Fruit fly (Drosophila melanogaster) whole organism, embryonic: ENCODE results near the gene CG7432.

ENCODE experiments used
- BEAF-32 ChIP-seq: fragments of 200-800 bp; sonication (Bioruptor generic); optimal IDR thresholded peaks from 3 replicates; lab custom pipeline; 2017; ENCODE audit warnings: missing biosample characterization, missing genetic modification characterization, mild to moderate bottlenecking, moderate library complexity, missing genetic modification reagents
- CG10654 ChIP-seq: fragments of 200-800 bp; sonication (Bioruptor generic); optimal IDR thresholded peaks from 2 replicates; lab custom pipeline; 2016; ENCODE audit warnings: missing biosample characterization, missing genetic modification characterization
- CG11093 ChIP-seq: fragments of 200-800 bp; sonication (Bioruptor generic); IDR thresholded peaks from 3 replicates; pipeline ENCODE4 v1.3.6; 2022; ENCODE audit warnings: missing biosample characterization, missing genetic modification characterization
- CG11247 ChIP-seq: fragments of 200-800 bp; sonication (Bioruptor generic); IDR thresholded peaks from 2 replicates; pipeline ENCODE4 v1.3.6; 2022; ENCODE audit warnings: missing biosample characterization, missing genetic modification characterization
- CG12104 ChIP-seq: fragments of 200-800 bp; sonication (Bioruptor generic); optimal IDR thresholded peaks from 3 replicates; lab custom pipeline; 2016; ENCODE audit warnings: missing biosample characterization, missing genetic modification characterization
- CG12391 ChIP-seq: fragments of 200-800 bp; sonication (Bioruptor generic); optimal IDR thresholded peaks from 3 replicates; lab custom pipeline; 2018; ENCODE audit warnings: missing biosample characterization, mild to moderate bottlenecking, missing genetic modification characterization, moderate library complexity
- CG12744 ChIP-seq: fragments of 200-800 bp; sonication (Bioruptor generic); optimal IDR thresholded peaks from 2 replicates; lab custom pipeline; 2016; ENCODE audit warnings: missing biosample characterization, missing genetic modification characterization
- CG13624 ChIP-seq: fragments of 200-800 bp; sonication (Bioruptor generic); optimal IDR thresholded peaks from 2 replicates; lab custom pipeline; 2016; ENCODE audit warnings: missing biosample characterization, missing genetic modification characterization
- CG15696 ChIP-seq: fragments of 200-800 bp; sonication (Bioruptor generic); optimal IDR thresholded peaks from 2 replicates; lab custom pipeline; 2019; ENCODE audit warnings: missing biosample characterization, mild to moderate bottlenecking, missing genetic modification characterization, moderate library complexity
- CG18599 ChIP-seq: fragments of 200-800 bp; sonication (Bioruptor generic); optimal IDR thresholded peaks from 3 replicates; lab custom pipeline; 2017; ENCODE audit warnings: missing biosample characterization, missing genetic modification characterization, mild to moderate bottlenecking, moderate library complexity, missing genetic modification reagents
- CG2116 ChIP-seq: fragments of 200-800 bp; sonication (Bioruptor generic); optimal IDR thresholded peaks from 3 replicates; lab custom pipeline; 2018; ENCODE audit warnings: missing biosample characterization, mild to moderate bottlenecking, missing genetic modification characterization
- CG31224 ChIP-seq: fragments of 200-800 bp; sonication (Bioruptor generic); IDR thresholded peaks from 2 replicates; pipeline ENCODE4 v1.3.6; 2022; ENCODE audit warnings: missing biosample characterization, missing genetic modification characterization
- CG31365 ChIP-seq: fragments of 200-800 bp; sonication (Bioruptor generic); optimal IDR thresholded peaks from 2 replicates; lab custom pipeline; 2018; ENCODE audit warnings: missing biosample characterization, mild to moderate bottlenecking, missing genetic modification characterization
- CG33213 ChIP-seq: fragments of 200-800 bp; sonication (Bioruptor generic); optimal IDR thresholded peaks from 3 replicates; lab custom pipeline; 2016; ENCODE audit warnings: missing biosample characterization, missing genetic modification characterization
- CG3847 ChIP-seq: fragments of 200-800 bp; sonication (Bioruptor generic); IDR thresholded peaks from 2 replicates; pipeline ENCODE4 v1.3.6; 2022; ENCODE audit warnings: missing biosample characterization, missing genetic modification characterization
- CG7839 ChIP-seq: fragments of 200-800 bp; sonication (Bioruptor generic); optimal IDR thresholded peaks from 3 replicates; lab custom pipeline; 2018; ENCODE audit warnings: missing biosample characterization, mild to moderate bottlenecking, missing genetic modification characterization, moderate library complexity
- CG8359 ChIP-seq: fragments of 200-800 bp; sonication (Bioruptor generic); optimal IDR thresholded peaks from 2 replicates; lab custom pipeline; 2017; ENCODE audit warnings: missing biosample characterization, mild to moderate bottlenecking, missing genetic modification characterization, borderline replicate concordance
- CG9437 ChIP-seq: fragments of 200-800 bp; sonication (Bioruptor generic); optimal IDR thresholded peaks from 2 replicates; lab custom pipeline; 2018; ENCODE audit warnings: missing biosample characterization, mild to moderate bottlenecking, missing genetic modification characterization
- CG9727 ChIP-seq: fragments of 200-800 bp; sonication (Bioruptor generic); optimal IDR thresholded peaks from 3 replicates; lab custom pipeline; 2017; ENCODE audit warnings: missing biosample characterization, mild to moderate bottlenecking, missing genetic modification characterization
- Camta ChIP-seq: fragments of 200-800 bp; sonication (Bioruptor generic); optimal IDR thresholded peaks from 2 replicates; lab custom pipeline; 2016; ENCODE audit warnings: missing biosample characterization, missing genetic modification characterization
- Dek ChIP-seq: fragments of 200-800 bp; sonication (Bioruptor generic); optimal IDR thresholded peaks from 3 replicates; lab custom pipeline; 2019; ENCODE audit warnings: missing biosample characterization, mild to moderate bottlenecking, missing genetic modification characterization, moderate library complexity
- Dref ChIP-seq: fragments of 200-800 bp; sonication (Bioruptor generic); IDR thresholded peaks from 2 replicates; pipeline ENCODE4 v1.3.6; 2022; ENCODE audit warnings: missing biosample characterization, missing genetic modification characterization
- E2f2 ChIP-seq: fragments of 200-800 bp; sonication (Bioruptor generic); IDR thresholded peaks from 2 replicates; pipeline ENCODE4 v1.3.6; 2022; ENCODE audit warnings: missing biosample characterization, missing genetic modification characterization
- HmgD ChIP-seq: fragments of 200-800 bp; sonication (Bioruptor generic); optimal IDR thresholded peaks from 3 replicates; lab custom pipeline; 2016; ENCODE audit warnings: missing biosample characterization, missing genetic modification characterization
- Myb ChIP-seq: fragments of 200-800 bp; sonication (Bioruptor generic); optimal IDR thresholded peaks from 2 replicates; lab custom pipeline; 2016; ENCODE audit warnings: missing biosample characterization, missing genetic modification characterization
- NC2β ChIP-seq: fragments of 200-800 bp; sonication (Bioruptor generic); optimal IDR thresholded peaks from 2 replicates; lab custom pipeline; 2016; ENCODE audit warnings: missing biosample characterization, missing genetic modification characterization
- NFAT ChIP-seq: fragments of 200-800 bp; sonication (Bioruptor generic); IDR thresholded peaks from 2 replicates; pipeline ENCODE4 v1.3.6; 2022; ENCODE audit warnings: missing biosample characterization, missing genetic modification characterization
- Rfx ChIP-seq: fragments of 200-800 bp; sonication (Bioruptor generic); IDR thresholded peaks from 2 replicates; pipeline ENCODE4 v1.3.6; 2022; ENCODE audit warnings: missing biosample characterization, missing genetic modification characterization
- ato ChIP-seq: fragments of 200-800 bp; sonication (Bioruptor generic); IDR thresholded peaks from 2 replicates; pipeline ENCODE4 v1.3.6; 2022; ENCODE audit warnings: missing biosample characterization, missing genetic modification characterization; ENCODE audit not compliant: partially characterized antibody
- bab2 ChIP-seq: fragments of 200-800 bp; sonication (Bioruptor generic); optimal IDR thresholded peaks from 2 replicates; lab custom pipeline; 2016; ENCODE audit warnings: missing biosample characterization, missing genetic modification characterization
- bbx ChIP-seq: fragments of 200-800 bp; sonication (Bioruptor generic); IDR thresholded peaks from 2 replicates; pipeline ENCODE4 v1.3.6; 2022; ENCODE audit warnings: missing biosample characterization, missing genetic modification characterization; ENCODE audit not compliant: partially characterized antibody
- bigmax ChIP-seq: fragments of 200-800 bp; sonication (Bioruptor generic); optimal IDR thresholded peaks from 2 replicates; lab custom pipeline; 2018; ENCODE audit warnings: missing biosample characterization, mild to moderate bottlenecking, missing genetic modification characterization
- chif ChIP-seq, 2 experiments: fragments of 200-800 bp; sonication (Bioruptor generic); optimal IDR thresholded peaks; 3 replicates each; lab custom pipeline; 2016; ENCODE audit warnings: missing biosample characterization in 2 of 2, missing genetic modification characterization in 2 of 2
- chn ChIP-seq: fragments of 200-800 bp; sonication (Bioruptor generic); optimal IDR thresholded peaks from 2 replicates; lab custom pipeline; 2016; ENCODE audit warnings: missing biosample characterization, missing genetic modification characterization
- crp ChIP-seq, 2 experiments: fragments of 200-800 bp; sonication (Bioruptor generic); optimal IDR thresholded peaks; 2 replicates in 1 of 2; 3 replicates in 1 of 2; lab custom pipeline; 2017; ENCODE audit warnings: missing biosample characterization in 2 of 2, missing genetic modification characterization in 2 of 2, mild to moderate bottlenecking in 1 of 2, moderate library complexity in 1 of 2
- danr ChIP-seq: fragments of 200-800 bp; sonication (Bioruptor generic); IDR thresholded peaks from 2 replicates; pipeline ENCODE4 v1.3.6; 2022; ENCODE audit warnings: missing biosample characterization, missing genetic modification characterization
- dmrt99B ChIP-seq: fragments of 200-800 bp; sonication (Bioruptor generic); optimal IDR thresholded peaks from 2 replicates; lab custom pipeline; 2018; ENCODE audit warnings: missing biosample characterization, mild to moderate bottlenecking, missing genetic modification characterization, moderate library complexity
- ftz-f1 ChIP-seq: fragments of 200-800 bp; sonication (Bioruptor generic); optimal IDR thresholded peaks from 2 replicates; lab custom pipeline; 2016; ENCODE audit warnings: missing biosample characterization, missing genetic modification characterization
- h ChIP-seq: fragments of >200 bp; optimal IDR thresholded peaks from 2 replicates; lab custom pipeline; 2017
- ham ChIP-seq: fragments of 200-800 bp; sonication (Bioruptor generic); IDR thresholded peaks from 2 replicates; pipeline ENCODE4 v1.3.6; 2022; ENCODE audit warnings: missing biosample characterization, missing genetic modification characterization
- klu ChIP-seq: fragments of 200-800 bp; sonication (Bioruptor generic); IDR thresholded peaks from 2 replicates; pipeline ENCODE4 v1.3.6; 2022; ENCODE audit warnings: missing biosample characterization, missing genetic modification characterization
- pros ChIP-seq: fragments of 200-800 bp; sonication (Bioruptor generic); optimal IDR thresholded peaks from 3 replicates; lab custom pipeline; 2019; ENCODE audit warnings: missing biosample characterization, mild to moderate bottlenecking, missing genetic modification characterization, moderate library complexity
- psq ChIP-seq: fragments of 200-800 bp; sonication (Bioruptor generic); optimal IDR thresholded peaks from 2 replicates; lab custom pipeline; 2017; ENCODE audit warnings: missing biosample characterization, missing genetic modification characterization
- ranshi ChIP-seq: fragments of 200-800 bp; sonication (Bioruptor generic); IDR thresholded peaks from 2 replicates; pipeline ENCODE4 v1.3.6; 2022; ENCODE audit warnings: missing biosample characterization, missing genetic modification characterization
- salm ChIP-seq: fragments of 200-800 bp; sonication (Bioruptor generic); optimal IDR thresholded peaks from 2 replicates; lab custom pipeline; 2018; ENCODE audit warnings: missing biosample characterization, mild to moderate bottlenecking, missing genetic modification characterization
- stwl ChIP-seq: fragments of 200-800 bp; sonication (Bioruptor generic); optimal IDR thresholded peaks from 3 replicates; lab custom pipeline; 2018; ENCODE audit warnings: missing biosample characterization, mild to moderate bottlenecking, missing genetic modification characterization, moderate library complexity
- tna ChIP-seq: fragments of 200-800 bp; sonication (Bioruptor generic); IDR thresholded peaks from 2 replicates; pipeline ENCODE4 v1.3.6; 2022; ENCODE audit warnings: missing biosample characterization, missing genetic modification characterization; ENCODE audit not compliant: partially characterized antibody
- wek ChIP-seq: fragments of 200-800 bp; sonication (Bioruptor generic); optimal IDR thresholded peaks from 3 replicates; lab custom pipeline; 2018; ENCODE audit warnings: missing biosample characterization, mild to moderate bottlenecking, missing genetic modification characterization, moderate library complexity
- z ChIP-seq: fragments of 200-800 bp; sonication (Bioruptor generic); IDR thresholded peaks from 3 replicates; pipeline ENCODE4 v1.3.6; 2022; ENCODE audit warnings: missing biosample characterization, missing genetic modification characterization

The CG7432 gene

dm6 chr3R:19644094-19644900, 20.5 kb upstream of the CG7432 start, which contains the start of gene Vha13 (continued):
- TF ChIP-seq chn (GFP tag; lab: Kevin White, UChicago) (peak; percentile 51), salm (no peak), psq (GFP tag; lab: Kevin White, UChicago) (no peak), CG12391 (tag; lab: Kevin White, UChicago) (peak; percentile 36), CG8359 (GFP tag; lab: Kevin White, UChicago) (no peak), BEAF-32 (GFP tag; lab: Kevin White, UChicago) (peak; percentile 72), dmrt99B (tag; lab: Kevin White, UChicago) (peak; percentile 17), NFAT (GFP tag; lab: Robert Waterston, UW) (peak; percentile 84), wek (GFP tag; lab: Kevin White, UChicago) (peak; percentile 54), CG11093 (GFP tag; lab: Robert Waterston, UW) (no peak), danr (GFP tag; lab: Robert Waterston, UW) (peak; percentile 52; the same call in 1 of the 2 replicates), bigmax (peak; percentile 7), ftz-f1 (GFP tag; lab: Kevin White, UChicago) (peak; percentile 53), crp (GFP tag; optimal IDR thresholded peaks at IDR 0.05; lab: Kevin White, UChicago) (peak in 1 of 2 experiments; percentile 56), CG12744 (no peak), CG2116 (peak; percentile 71), bbx (GFP tag; lab: Robert Waterston, UW) (peak; percentile 79), Myb (GFP tag; lab: Kevin White, UChicago) (peak; percentile 40), klu (GFP tag; lab: Robert Waterston, UW) (peak; percentile 25; the same call in 1 of the 2 replicates), CG12104 (no peak), HmgD (GFP tag; lab: Kevin White, UChicago) (peak; percentile 79), CG10654 (GFP tag; lab: Kevin White, UChicago) (no peak), Camta (GFP tag; lab: Kevin White, UChicago) (no peak), CG33213 (GFP tag; lab: Kevin White, UChicago) (peak; percentile 26), CG18599 (GFP tag; lab: Kevin White, UChicago) (peak; percentile 73), E2f2 (GFP tag; lab: Robert Waterston, UW) (no peak; the same call in 1 of the 2 replicates), CG9437 (GFP tag; lab: Kevin White, UChicago) (peak; percentile 29), Dref (GFP tag; lab: Robert Waterston, UW) (peak; percentile 80), CG31224 (GFP tag; lab: Robert Waterston, UW) (peak; percentile 34; the same call in 1 of the 2 replicates), stwl (tag; lab: Kevin White, UChicago) (peak; percentile 66), CG7839 (tag; lab: Kevin White, UChicago) (peak; percentile 5), CG31365 (tag; lab: Kevin White, UChicago) (no peak), h (no peak), Dek (tag; lab: Kevin White, UChicago) (peak; percentile 42), CG13624 (GFP tag; lab: Kevin White, UChicago) (peak; percentile 46), ranshi (GFP tag; lab: Robert Waterston, UW) (peak; percentile 40), Rfx (GFP tag; lab: Robert Waterston, UW) (peak; percentile 87), z (GFP tag; lab: Robert Waterston, UW) (no peak), CG11247 (GFP tag; lab: Robert Waterston, UW) (peak; percentile 76), ham (GFP tag; lab: Robert Waterston, UW) (peak; percentile 27; the same call in 1 of the 2 replicates), CG15696 (tag; lab: Kevin White, UChicago) (peak; percentile 19), tna (GFP tag; lab: Robert Waterston, UW) (peak; percentile 18; the same call in 1 of the 2 replicates), ato (GFP tag; lab: Robert Waterston, UW) (peak; percentile 70; the same call in 1 of the 2 replicates), chif (GFP tag; optimal IDR thresholded peaks at IDR 0.05; lab: Kevin White, UChicago) (peak in 1 of 2 experiments; percentile 3), NC2β (no peak), CG3847 (peak; percentile 65), pros (GFP tag; lab: Kevin White, UChicago) (no peak), CG9727 (GFP tag; lab: Kevin White, UChicago) (peak; percentile 33), bab2 (GFP tag; lab: Kevin White, UChicago) (peak; percentile 16)
